Fruit fly (Drosophila melanogaster) whole organism: Measurements from ENCODE around the gene CG7655.

Experiments used
- CG8478 ChIP-seq: fragments of >200 bp; optimal IDR thresholded peaks from 2 replicates; lab custom pipeline; 2018; ENCODE audit warnings: inconsistent platforms
- pan ChIP-seq: fragments of >200 bp; optimal IDR thresholded peaks from 2 replicates; lab custom pipeline; 2017
- psq ChIP-seq: fragments of >200 bp; optimal IDR thresholded peaks from 2 replicates; lab custom pipeline; 2017

- TF ChIP-seq psq = no peak
- no peak for TF ChIP-seq pan (lab: Kevin White, UChicago)
- no peak for TF ChIP-seq CG8478
These were observed 22.7 kb downstream of the CG7655 start for dm6 chr3R:17705140-17705539.
